Worm (Caenorhabditis elegans): ENCODE results near the gene lys-4.

DNA sequence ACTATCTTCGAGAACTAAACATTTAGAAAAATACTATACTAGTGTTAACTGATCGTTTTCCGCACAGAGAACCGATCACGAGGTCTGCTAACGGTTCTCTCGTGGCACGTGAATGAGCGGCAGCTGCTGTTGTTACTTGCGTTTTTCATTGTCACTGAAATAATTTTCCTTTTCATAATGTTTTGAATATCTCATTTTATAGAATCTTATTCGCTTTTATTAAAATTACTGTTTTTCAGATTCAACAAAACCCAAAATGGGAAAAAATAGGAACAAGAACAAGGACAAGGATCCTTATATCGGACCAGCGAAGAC is 13.4 kb upstream of the lys-4 start, which contains the start of gene F58B3.6:
- no peak for TF ChIP-seq nhr-77 (tag; optimal IDR thresholded peaks at IDR 0.05)
- no peak for TF ChIP-seq lin-13 (GFP tag; optimal IDR thresholded peaks at IDR 0.05)
- no peak for TF ChIP-seq unc-62 (GFP tag; optimal IDR thresholded peaks at IDR 0.05)
- no peak for TF ChIP-seq sem-4 (tag; optimal IDR thresholded peaks at IDR 0.05)
- TF ChIP-seq ama-1 (optimal IDR thresholded peaks at IDR 0.05), result no peak
- TF ChIP-seq alr-1 (tag; optimal IDR thresholded peaks at IDR 0.05), result no peak
- TF ChIP-seq nhr-12 (tag; optimal IDR thresholded peaks at IDR 0.05), result no peak
- no peak for TF ChIP-seq blmp-1 (tag; optimal IDR thresholded peaks at IDR 0.05; ENCODE audit: insufficient read depth)
- TF ChIP-seq fos-1 (tag; optimal IDR thresholded peaks at IDR 0.05), result no peak
- no peak for TF ChIP-seq aly-2 (tag; optimal IDR thresholded peaks at IDR 0.05)
- TF ChIP-seq ztf-11 (tag; optimal IDR thresholded peaks at IDR 0.05), result no peak
- no peak for TF ChIP-seq nhr-11 (tag; optimal IDR thresholded peaks at IDR 0.05)
- TF ChIP-seq F13H6.1 (tag; optimal IDR thresholded peaks at IDR 0.05), result no peak

All from whole organism, L2 larva.